Fruit fly (Drosophila melanogaster) whole organism: ENCODE results near the gene CG5849.

ENCODE experiments used
- CG8478 ChIP-seq: fragments of >200 bp; optimal IDR thresholded peaks from 2 replicates; lab custom pipeline; 2018; ENCODE audit warnings: inconsistent platforms
- pan ChIP-seq: fragments of >200 bp; optimal IDR thresholded peaks from 2 replicates; lab custom pipeline; 2017
- usp ChIP-seq: fragments of >200 bp; optimal IDR thresholded peaks from 2 replicates; lab custom pipeline; 2017; ENCODE audit warnings: missing biosample characterization, missing genetic modification characterization, mixed read lengths

dm6 chr3R:21740766-21741350 is 953 bp downstream of the CG5849 start:
- TF ChIP-seq CG8478: no peak
- TF ChIP-seq pan (lab: Kevin White, UChicago): no peak
- TF ChIP-seq usp (GFP tag; lab: Kevin White, UChicago): no peak
